Worm (Caenorhabditis elegans) whole organism, L4 larva: ENCODE measurements around the gene gtf-2H2C.

Source experiments
- D1046.2 ChIP-seq: fragments of 200-800 bp; sonication (Bioruptor generic); IDR thresholded peaks from 2 replicates; pipeline ENCODE4 v1.3.6; 2022; ENCODE audit warnings: missing genetic modification characterization, missing compliant biosample characterization
- F10B5.3 ChIP-seq: sonication (generic microtip); optimal IDR thresholded peaks from 2 replicates; lab custom pipeline; 2016; ENCODE audit warnings: mild to moderate bottlenecking, missing genetic modification characterization, missing compliant biosample characterization
- F26F4.8 ChIP-seq: fragments of 200-800 bp; sonication (Bioruptor generic); conservative IDR thresholded peaks from 2 replicates; pipeline ENCODE4 v1.3.6; 2022; ENCODE audit warnings: missing genetic modification characterization, missing compliant biosample characterization
- R02D3.7 ChIP-seq: fragments of 150-350 bp; sonication (generic microtip); optimal IDR thresholded peaks from 3 replicates; lab custom pipeline; 2014; ENCODE audit warnings: missing biosample characterization, missing genetic modification characterization
- T26A8.4 ChIP-seq: fragments of 200-800 bp; sonication (Bioruptor generic); IDR thresholded peaks from 2 replicates; pipeline ENCODE4 v1.3.6; 2022; ENCODE audit warnings: missing genetic modification characterization, missing compliant biosample characterization
- Y105C5A.15 ChIP-seq: fragments of 200-800 bp; sonication (Bioruptor generic); IDR thresholded peaks from 2 replicates; pipeline ENCODE4 v1.3.6; 2022; ENCODE audit warnings: missing genetic modification characterization, missing compliant biosample characterization
- Y48G9A.11 ChIP-seq: fragments of 200-800 bp; sonication (Bioruptor generic); IDR thresholded peaks from 2 replicates; pipeline ENCODE4 v1.3.6; 2022; ENCODE audit warnings: missing genetic modification reagents, missing genetic modification characterization, missing compliant biosample characterization
- aha-1 ChIP-seq: fragments of 150-350 bp; peaks from one replicate; lab custom pipeline; 2014; ENCODE audit warnings: missing biosample characterization, missing genetic modification characterization
- arid-1 ChIP-seq: fragments of 200-800 bp; sonication (Bioruptor generic); conservative IDR thresholded peaks from 2 replicates; pipeline ENCODE4 v1.3.6; 2022; ENCODE audit warnings: missing genetic modification reagents, missing genetic modification characterization, missing compliant biosample characterization
- ceh-28 ChIP-seq: fragments of 150-350 bp; optimal IDR thresholded peaks from 2 replicates; lab custom pipeline; 2014; ENCODE audit warnings: missing biosample characterization, missing genetic modification reagents, missing genetic modification characterization
- ceh-32 ChIP-seq: sonication (generic microtip); optimal IDR thresholded peaks from 2 replicates; lab custom pipeline; 2016; ENCODE audit warnings: mild to moderate bottlenecking, missing genetic modification characterization, missing compliant biosample characterization; ENCODE audit not compliant: poor library complexity
- ceh-44 ChIP-seq: fragments of 200-800 bp; sonication (Bioruptor generic); IDR thresholded peaks from 2 replicates; pipeline ENCODE4 v1.3.6; 2022; ENCODE audit warnings: missing genetic modification reagents, missing genetic modification characterization, missing compliant biosample characterization
- ceh-62 ChIP-seq: sonication (generic microtip); optimal IDR thresholded peaks from 2 replicates; lab custom pipeline; 2017; ENCODE audit warnings: missing biosample characterization, missing genetic modification characterization
- cey-2 ChIP-seq: sonication (generic microtip); optimal IDR thresholded peaks from 3 replicates; lab custom pipeline; 2017; ENCODE audit warnings: missing genetic modification characterization, mild to moderate bottlenecking, missing compliant biosample characterization, antibody characterized with exemption, borderline replicate concordance; ENCODE audit not compliant: insufficient read depth
- daf-16 ChIP-seq, 3 experiments: sonication (generic microtip); optimal IDR thresholded peaks; 2 replicates each; lab custom pipeline; 2016 to 2017; ENCODE audit warnings: missing genetic modification characterization in 3 of 3, missing genetic modification reagents in 3 of 3, mild to moderate bottlenecking in 2 of 3, missing compliant biosample characterization in 2 of 3, missing biosample characterization in 1 of 3, moderate library complexity in 1 of 3
- dmd-9 ChIP-seq: fragments of 200-800 bp; sonication (Bioruptor generic); IDR thresholded peaks from 2 replicates; pipeline ENCODE4 v1.3.6; 2022; ENCODE audit warnings: missing genetic modification reagents, missing genetic modification characterization, missing compliant biosample characterization
- dpl-1 ChIP-seq: fragments of 150-350 bp; optimal IDR thresholded peaks from 2 replicates; lab custom pipeline; 2014; ENCODE audit warnings: missing biosample characterization, missing genetic modification reagents, missing genetic modification characterization
- dve-1 ChIP-seq: sonication (generic microtip); optimal IDR thresholded peaks from 2 replicates; lab custom pipeline; 2017; ENCODE audit warnings: antibody characterized with exemption, mild to moderate bottlenecking, missing genetic modification characterization, missing compliant biosample characterization; ENCODE audit not compliant: insufficient read depth
- egl-43 ChIP-seq: fragments of 200-800 bp; sonication (Bioruptor generic); IDR thresholded peaks from 2 replicates; pipeline ENCODE4 v1.3.6; 2022; ENCODE audit warnings: missing genetic modification reagents, missing genetic modification characterization, missing compliant biosample characterization
- fkh-10 ChIP-seq: fragments of 150-350 bp; optimal IDR thresholded peaks from 2 replicates; lab custom pipeline; 2014; ENCODE audit warnings: missing biosample characterization, missing genetic modification reagents, missing genetic modification characterization
- fos-1 ChIP-seq: fragments of 150-350 bp; optimal IDR thresholded peaks from 2 replicates; lab custom pipeline; 2014; ENCODE audit warnings: missing biosample characterization, missing genetic modification characterization
- hlh-11 ChIP-seq: fragments of 200-800 bp; sonication (Bioruptor generic); optimal IDR thresholded peaks from 2 replicates; lab custom pipeline; 2018; ENCODE audit warnings: mild to moderate bottlenecking, missing genetic modification characterization, missing compliant biosample characterization
- hmg-1.1 ChIP-seq: fragments of 200-800 bp; sonication (Bioruptor generic); IDR thresholded peaks from 2 replicates; pipeline ENCODE4 v1.3.6; 2022; ENCODE audit warnings: missing genetic modification reagents, missing genetic modification characterization, missing compliant biosample characterization
- lin-1 ChIP-seq: fragments of 200-800 bp; sonication (Bioruptor generic); IDR thresholded peaks from 2 replicates; pipeline ENCODE4 v1.3.6; 2022; ENCODE audit warnings: missing genetic modification reagents, missing genetic modification characterization, missing compliant biosample characterization
- lin-29 ChIP-seq: fragments of 200-800 bp; sonication (Bioruptor generic); IDR thresholded peaks from 2 replicates; pipeline ENCODE4 v1.3.6; 2022; ENCODE audit warnings: missing genetic modification reagents, missing genetic modification characterization, missing compliant biosample characterization
- lir-3 ChIP-seq: sonication (generic microtip); optimal IDR thresholded peaks from 2 replicates; lab custom pipeline; 2016; ENCODE audit warnings: mild to moderate bottlenecking, missing genetic modification characterization, missing compliant biosample characterization
- lsy-2 ChIP-seq, 2 experiments: fragments of 150-350 bp in 1 of 2; sonication (generic microtip) in 1 of 2; optimal IDR thresholded peaks; 2 replicates each; lab custom pipeline; 2014 to 2017; ENCODE audit warnings: missing biosample characterization in 2 of 2, missing genetic modification characterization in 2 of 2
- madf-9 ChIP-seq: fragments of 200-800 bp; sonication (Bioruptor generic); conservative IDR thresholded peaks from 2 replicates; pipeline ENCODE4 v1.3.6; 2022; ENCODE audit warnings: missing genetic modification reagents, missing genetic modification characterization, missing compliant biosample characterization
- mes-2 ChIP-seq: sonication (generic microtip); optimal IDR thresholded peaks from 2 replicates; lab custom pipeline; 2016; ENCODE audit warnings: missing genotype, mild to moderate bottlenecking, missing genetic modification characterization, missing compliant biosample characterization; ENCODE audit not compliant: poor library complexity, severe bottlenecking
- mxl-3 ChIP-seq: fragments of 200-800 bp; sonication (Bioruptor generic); optimal IDR thresholded peaks from 2 replicates; lab custom pipeline; 2018; ENCODE audit warnings: mild to moderate bottlenecking, missing genetic modification characterization, missing compliant biosample characterization
- nhr-11 ChIP-seq: fragments of 150-350 bp; optimal IDR thresholded peaks from 2 replicates; lab custom pipeline; 2014; ENCODE audit warnings: missing biosample characterization, missing genetic modification characterization
- nhr-41 ChIP-seq: fragments of 200-800 bp; sonication (Bioruptor generic); IDR thresholded peaks from 2 replicates; pipeline ENCODE4 v1.3.6; 2022; ENCODE audit warnings: missing genetic modification reagents, missing genetic modification characterization, missing compliant biosample characterization
- nhr-6 ChIP-seq: fragments of 150-350 bp; optimal IDR thresholded peaks from 2 replicates; lab custom pipeline; 2014; ENCODE audit warnings: missing biosample characterization, missing genetic modification characterization
- saeg-2 ChIP-seq: fragments of 200-800 bp; sonication (Bioruptor generic); IDR thresholded peaks from 2 replicates; pipeline ENCODE4 v1.3.6; 2022; ENCODE audit warnings: missing genetic modification reagents, missing genetic modification characterization, missing compliant biosample characterization
- snpc-4 ChIP-seq: fragments of 150-350 bp; optimal IDR thresholded peaks from 2 replicates; lab custom pipeline; 2014; ENCODE audit warnings: missing biosample characterization, missing genetic modification characterization
- spr-3 ChIP-seq: fragments of 200-800 bp; sonication (Bioruptor generic); optimal IDR thresholded peaks from 2 replicates; lab custom pipeline; 2018; ENCODE audit warnings: mild to moderate bottlenecking, missing genetic modification characterization, missing compliant biosample characterization
- tra-1 ChIP-seq: fragments of 200-800 bp; sonication (Bioruptor generic); IDR thresholded peaks from 2 replicates; pipeline ENCODE4 v1.3.6; 2022; ENCODE audit warnings: missing genetic modification reagents, missing genetic modification characterization, missing compliant biosample characterization
- unc-39 ChIP-seq: sonication (generic microtip); optimal IDR thresholded peaks from 2 replicates; lab custom pipeline; 2017; ENCODE audit warnings: missing biosample characterization, missing genetic modification characterization
- unc-62 ChIP-seq, 3 experiments: fragments of 150-350 bp in 1 of 3; sonication (generic microtip); optimal IDR thresholded peaks in 2 of 3; peaks in 1 of 3; 1 replicate in 1 of 3; 2 replicates in 2 of 3; lab custom pipeline; 2014 to 2017; ENCODE audit warnings: missing biosample characterization in 3 of 3, missing genetic modification characterization in 3 of 3, missing genetic modification reagents in 3 of 3, missing genotype in 1 of 3
- zip-2 ChIP-seq: fragments of 150-350 bp; optimal IDR thresholded peaks from 2 replicates; lab custom pipeline; 2014; ENCODE audit warnings: missing biosample characterization, missing genetic modification characterization
- ztf-11 ChIP-seq: fragments of 150-350 bp; optimal IDR thresholded peaks from 2 replicates; lab custom pipeline; 2014; ENCODE audit warnings: missing biosample characterization, missing genetic modification characterization
- ztf-7 ChIP-seq: fragments of 150-350 bp; optimal IDR thresholded peaks from 2 replicates; lab custom pipeline; 2014; ENCODE audit warnings: missing biosample characterization, missing genetic modification characterization

The gtf-2H2C gene

DNA sequence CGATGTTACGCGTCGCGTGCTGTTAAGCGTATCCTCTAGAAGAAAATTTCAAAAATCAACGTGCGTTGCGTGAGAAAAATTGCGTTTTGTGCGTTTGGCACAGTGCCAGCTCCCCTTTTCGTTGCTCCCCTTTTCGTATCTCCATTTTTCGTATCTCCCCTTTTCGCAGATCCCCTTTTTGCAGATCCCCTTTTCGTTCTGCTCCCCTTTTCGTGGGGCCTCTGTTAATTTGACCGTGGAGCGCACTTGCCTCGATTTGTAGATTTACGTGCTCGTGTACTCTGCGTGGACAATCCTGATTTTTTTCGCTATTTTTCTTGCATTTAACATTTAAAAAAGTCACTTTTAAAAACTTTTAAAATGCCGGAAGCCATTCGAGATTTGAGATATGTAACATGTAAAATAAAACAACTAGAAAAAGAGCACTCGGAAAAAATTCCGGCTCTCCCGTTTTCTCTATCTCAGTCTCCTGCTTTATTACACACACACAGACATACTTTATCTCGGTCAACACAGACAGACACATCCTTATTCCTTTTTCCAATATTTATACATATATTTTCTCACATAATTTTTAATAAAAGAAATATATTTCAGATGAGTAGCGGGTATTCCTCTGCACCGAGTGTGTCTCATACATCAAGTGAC lies 33.1 kb upstream of the gtf-2H2C start, which contains the start of gene ttll-4 (continued):
- TF ChIP-seq aha-1 (tag; lab: Kevin White, UChicago) (no peak), D1046.2 (GFP tag; lab: Robert Waterston, UW) (peak; percentile 21; the same call in 1 of the 2 replicates), lir-3 (tag; lab: Kevin White, UChicago) (no peak), F26F4.8 (GFP tag; lab: Robert Waterston, UW) (no peak), madf-9 (GFP tag; lab: Robert Waterston, UW) (0 out of 2 replicates have a peak, but pooled peaks have one; percentile 52), unc-62 (GFP tag; optimal IDR thresholded peaks at IDR 0.05 in 1 of 2; lab: Kevin White, UChicago) (no peak), unc-62 (tag; optimal IDR thresholded peaks at IDR 0.05; lab: Kevin White, UChicago) (no peak), egl-43 (GFP tag; lab: Robert Waterston, UW) (peak; percentile 37; the same call in 1 of the 2 replicates), ceh-32 (tag; lab: Kevin White, UChicago) (no peak), R02D3.7 (peak; percentile 40), ztf-11 (tag; lab: Kevin White, UChicago) (no peak), fkh-10 (no peak), ztf-7 (no peak), tra-1 (0 out of 2 replicates have a peak, but pooled peaks have one; percentile 21), spr-3 (no peak), dmd-9 (GFP tag; lab: Robert Waterston, UW) (peak; percentile 72)

DNA sequence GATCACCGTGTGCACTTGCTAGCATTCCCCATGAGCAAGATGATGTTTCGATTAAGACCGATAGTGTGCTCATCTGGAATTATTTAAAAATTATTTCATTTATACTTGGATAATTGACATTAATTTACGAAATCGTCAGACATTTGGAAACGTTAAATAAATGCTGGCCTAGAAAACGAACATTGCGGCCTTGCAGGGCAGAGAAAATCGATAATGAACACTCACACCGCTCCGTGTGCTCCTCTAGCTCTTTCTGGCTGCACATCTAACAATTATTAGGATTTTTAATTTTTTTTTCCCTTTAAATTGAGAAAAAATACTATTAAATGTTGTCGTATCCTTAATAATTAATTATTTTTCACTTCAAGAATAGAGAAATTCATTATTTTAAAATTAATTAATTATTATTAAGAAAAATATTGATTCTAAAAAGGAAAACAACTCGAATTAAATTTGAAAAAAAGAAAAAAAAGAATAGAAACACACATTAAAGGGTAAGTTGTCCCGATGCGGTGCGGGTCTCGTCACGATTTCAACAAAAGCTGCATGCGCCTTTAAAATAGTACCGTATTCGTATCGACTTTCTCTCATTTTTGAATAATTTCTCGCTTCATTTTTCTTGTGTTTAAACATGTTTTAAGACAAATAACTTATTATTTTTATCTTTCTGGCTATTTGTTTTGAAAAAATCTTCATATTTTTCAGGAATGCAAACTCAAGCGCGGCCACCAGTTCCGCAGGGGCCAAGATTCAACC lies 29.7 kb upstream of the gtf-2H2C start, which contains the start of the genes gtf-2H3 and ham-3:
gtf-2H3 (minus strand) TSS at position 73 of the 756 bp plus-strand sequence.
ham-3 (plus strand) TSS at position 706 of the 756 bp plus-strand sequence.
- TF ChIP-seq lsy-2 (tag; optimal IDR thresholded peaks at IDR 0.05; lab: Kevin White, UChicago) (peak in 1 of 2 experiments; percentile 25), ceh-28 (tag; lab: Kevin White, UChicago) (peak; percentile 65), nhr-6 (no peak), unc-39 (no peak), mes-2 (tag; lab: Kevin White, UChicago) (peak; percentile 65)

DNA sequence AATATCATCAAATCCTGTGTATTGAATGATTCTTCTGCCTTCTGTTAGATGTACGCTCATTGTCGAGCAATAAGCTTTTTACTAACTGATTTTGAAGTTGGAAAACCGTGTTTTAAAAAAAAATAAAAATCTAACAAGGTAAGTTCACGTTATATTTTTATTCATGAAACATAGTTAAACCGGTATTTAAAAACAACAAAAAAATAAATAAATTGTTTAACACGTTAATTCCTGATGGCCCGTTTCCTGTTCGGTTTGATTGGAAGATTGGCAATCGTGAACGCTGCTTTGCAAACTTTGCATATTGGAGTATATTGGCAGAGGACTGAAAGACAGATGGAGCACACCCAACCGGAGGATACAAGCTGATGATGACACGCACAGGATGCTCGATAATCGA lies 28.2 kb upstream of the gtf-2H2C start, which contains the start of gene ZK1128.3:
ZK1128.3 (minus strand) TSS at position 101 of the 400 bp plus-strand sequence.
- TF ChIP-seq daf-16 (GFP tag; optimal IDR thresholded peaks at IDR 0.05; lab: Kevin White, UChicago) (no peak), daf-16 (tag; optimal IDR thresholded peaks at IDR 0.05; lab: Kevin White, UChicago) (no peak), F10B5.3 (no peak), ceh-62 (tag; lab: Kevin White, UChicago) (no peak), lin-1 (GFP tag; lab: Robert Waterston, UW) (no peak), nhr-41 (GFP tag; lab: Robert Waterston, UW) (no peak), Y48G9A.11 (GFP tag; lab: Robert Waterston, UW) (no peak), nhr-11 (no peak), fos-1 (no peak), snpc-4 (tag; lab: Kevin White, UChicago) (no peak)

DNA sequence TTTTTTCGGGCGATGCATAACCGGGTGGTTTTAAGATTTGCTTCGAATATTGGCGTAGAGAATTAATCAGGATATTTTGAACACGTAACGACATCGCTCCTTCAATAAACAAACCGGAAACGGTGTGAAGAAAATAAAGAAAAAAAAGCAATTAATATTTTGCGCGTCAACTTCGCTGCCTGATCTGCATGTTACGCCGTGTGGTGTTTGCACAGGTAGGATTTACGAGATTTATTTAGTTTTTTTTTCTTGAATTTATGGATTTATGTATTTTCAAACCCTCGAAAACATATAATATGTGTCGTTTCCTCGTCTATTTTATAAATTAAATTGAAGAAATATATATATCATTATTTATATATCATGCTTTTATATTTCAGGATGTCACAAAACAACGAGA lies 24.1 kb upstream of the gtf-2H2C start, which contains the start of the genes ZK1128.1 and mett-10:
ZK1128.1 (minus strand) TSS at position 99 of the 400 bp plus-strand sequence.
mett-10 (plus strand) TSS at position 375 of the 400 bp plus-strand sequence.
- TF ChIP-seq saeg-2 = no peak
- no peak for TF ChIP-seq T26A8.4
- no peak for TF ChIP-seq fkh-10
- TF ChIP-seq lsy-2 (tag; optimal IDR thresholded peaks at IDR 0.05; lab: Kevin White, UChicago) = peak in 1 of 2 experiments; percentile 68
- no peak for TF ChIP-seq arid-1 (GFP tag; lab: Robert Waterston, UW)
- TF ChIP-seq cey-2 (tag; lab: Kevin White, UChicago) = no peak
- TF ChIP-seq ceh-44 (GFP tag; lab: Robert Waterston, UW) = no peak
- no peak for TF ChIP-seq lin-29
- TF ChIP-seq zip-2 (tag; lab: Kevin White, UChicago) = no peak
- no peak for TF ChIP-seq F26F4.8 (GFP tag; lab: Robert Waterston, UW)
- TF ChIP-seq hlh-11 (tag; lab: Kevin White, UChicago) = no peak
- peak; percentile 33 for TF ChIP-seq dpl-1 (GFP tag; lab: Kevin White, UChicago)
- peak; percentile 61 for TF ChIP-seq R02D3.7
- TF ChIP-seq aha-1 (tag; lab: Kevin White, UChicago) = no peak
- TF ChIP-seq Y105C5A.15 (GFP tag; lab: Robert Waterston, UW) = no peak
- peak; percentile 45 for TF ChIP-seq mes-2 (tag; lab: Kevin White, UChicago)
- TF ChIP-seq mxl-3 (GFP tag; lab: Kevin White, UChicago) = no peak
- TF ChIP-seq dve-1 (tag; lab: Kevin White, UChicago) = peak; percentile 9
- 0 out of 2 replicates have a peak, but pooled peaks have one; percentile 13 for TF ChIP-seq hmg-1.1
